Fruit fly (Drosophila melanogaster): ENCODE results near the gene RpS21.

RpS21 gene

dm6 chr2L:2874542-2875194, 18.8 kb downstream of the RpS21 start, which contains the start of gene CG8814 (continued):
- TF ChIP-seq cg (GFP tag; optimal IDR thresholded peaks at IDR 0.05) (peak; percentile 96), ro (GFP tag; IDR thresholded peaks at IDR 0.05) (no peak), CG11696 (GFP tag; IDR thresholded peaks at IDR 0.05) (no peak), dm (GFP tag; optimal IDR thresholded peaks at IDR 0.05) (no peak), CG34376 (GFP tag; optimal IDR thresholded peaks at IDR 0.05) (peak; percentile 32), CG1233 (GFP tag; optimal IDR thresholded peaks at IDR 0.05) (peak; percentile 43), ssp (GFP tag; IDR thresholded peaks at IDR 0.05) (peak; percentile 81), dmrt99B (tag; optimal IDR thresholded peaks at IDR 0.05) (peak; percentile 31), Dfd (GFP tag; optimal IDR thresholded peaks at IDR 0.05) (no peak), CG7839 (tag; optimal IDR thresholded peaks at IDR 0.05) (peak; percentile 68), CG10147 (GFP tag; optimal IDR thresholded peaks at IDR 0.05) (peak; percentile 69), CG4730 (GFP tag; IDR thresholded peaks at IDR 0.05) (peak; percentile 50), emc (GFP tag; optimal IDR thresholded peaks at IDR 0.05) (no peak), CG11398 (GFP tag; optimal IDR thresholded peaks at IDR 0.05) (no peak), sim (GFP tag; IDR thresholded peaks at IDR 0.05) (no peak), CG2712 (tag; optimal IDR thresholded peaks at IDR 0.05) (peak; percentile 75), CG14050 (GFP tag; IDR thresholded peaks at IDR 0.05) (peak; percentile 53; the same call in 2 of the 3 replicates), chinmo (GFP tag; IDR thresholded peaks at IDR 0.05; ENCODE audit: partially characterized antibody) (peak; percentile 96), CG30431 (GFP tag; optimal IDR thresholded peaks at IDR 0.05) (no peak), CG9727 (GFP tag; optimal IDR thresholded peaks at IDR 0.05) (peak; percentile 79), Eip74EF (GFP tag; optimal IDR thresholded peaks at IDR 0.05) (no peak), CG15479 (GFP tag; optimal IDR thresholded peaks at IDR 0.05) (no peak), salm (tag; optimal IDR thresholded peaks at IDR 0.05) (no peak), vfl (GFP tag; optimal IDR thresholded peaks at IDR 0.05) (peak; percentile 53), CG7963 (GFP tag; IDR thresholded peaks at IDR 0.05; ENCODE audit: partially characterized antibody) (no peak; the same call in 2 of the 3 replicates), tx (GFP tag; optimal IDR thresholded peaks at IDR 0.05) (no peak), CG12744 (GFP tag; optimal IDR thresholded peaks at IDR 0.05) (peak; percentile 17), CG15011 (GFP tag; optimal IDR thresholded peaks at IDR 0.05) (peak; percentile 49), Sox100B (GFP tag; optimal IDR thresholded peaks at IDR 0.05) (peak; percentile 62), CG12155 (GFP tag; optimal IDR thresholded peaks at IDR 0.05) (peak; percentile 75), CG17186 (GFP tag; optimal IDR thresholded peaks at IDR 0.05) (peak; percentile 80), scrt (GFP tag; optimal IDR thresholded peaks at IDR 0.05) (peak; percentile 28), CG13287 (GFP tag; IDR thresholded peaks at IDR 0.05; ENCODE audit: partially characterized antibody) (peak; percentile 80), Ada2b (GFP tag; IDR thresholded peaks at IDR 0.05) (peak; percentile 56), CG15514 (GFP tag; optimal IDR thresholded peaks at IDR 0.05) (peak; percentile 68), CHES-1-like (GFP tag; optimal IDR thresholded peaks at IDR 0.05) (no peak), NC2β (GFP tag; optimal IDR thresholded peaks at IDR 0.05) (no peak), jing (GFP tag; optimal IDR thresholded peaks at IDR 0.05) (no peak), CG5953 (GFP tag; IDR thresholded peaks at IDR 0.05) (no peak), sqz (GFP tag; optimal IDR thresholded peaks at IDR 0.05) (no peak), fd3F (GFP tag; optimal IDR thresholded peaks at IDR 0.05) (peak; percentile 51), CG15601 (tag; optimal IDR thresholded peaks at IDR 0.05) (peak; percentile 68), CG15696 (tag; optimal IDR thresholded peaks at IDR 0.05) (peak; percentile 74), HmgZ (tag; optimal IDR thresholded peaks at IDR 0.05) (no peak), CG6683 (GFP tag; optimal IDR thresholded peaks at IDR 0.05) (no peak), CG34224 (GFP tag; IDR thresholded peaks at IDR 0.05; ENCODE audit: partially characterized antibody) (peak; percentile 70), Neu2 (GFP tag; optimal IDR thresholded peaks at IDR 0.05; ENCODE audit: borderline replicate concordance) (no peak), CG11560 (tag; IDR thresholded peaks at IDR 0.05) (peak; percentile 67; the same call in 1 of the 3 replicates), CG3838 (GFP tag; optimal IDR thresholded peaks at IDR 0.05) (no peak)

All from whole organism, embryonic.